Fruit fly (Drosophila melanogaster): ENCODE results near the gene Irk3.
A peak's percentile ranks its signal among the peaks of the same experiment; 100 is the strongest.

Gene Irk3

dm6 chr2L:18664707-18665550, 48.6 kb downstream of the Irk3 start (continued):
- TF ChIP-seq disco-r (GFP tag; optimal IDR thresholded peaks at IDR 0.05) (no peak), sens (GFP tag) (peak; percentile 63), D (optimal IDR thresholded peaks at IDR 0.05) (no peak), D (GFP tag; optimal IDR thresholded peaks at IDR 0.05) (no peak), CG12744 (GFP tag; optimal IDR thresholded peaks at IDR 0.05) (no peak), CG14710 (tag; optimal IDR thresholded peaks at IDR 0.05) (no peak), Atf3 (GFP tag; optimal IDR thresholded peaks at IDR 0.05) (no peak), Trl (optimal IDR thresholded peaks at IDR 0.05) (no peak), Trl (GFP tag; optimal IDR thresholded peaks at IDR 0.05) (no peak), CG30403 (GFP tag; optimal IDR thresholded peaks at IDR 0.05) (no peak), trh (GFP tag; optimal IDR thresholded peaks at IDR 0.05) (no peak), CG10267 (tag; optimal IDR thresholded peaks at IDR 0.05) (no peak), twi (tag; optimal IDR thresholded peaks at IDR 0.05) (peak; percentile 95), CG8944 (GFP tag; optimal IDR thresholded peaks at IDR 0.05) (no peak), kah (GFP tag; optimal IDR thresholded peaks at IDR 0.05) (no peak), stwl (tag; optimal IDR thresholded peaks at IDR 0.05) (no peak), lbe (GFP tag; optimal IDR thresholded peaks at IDR 0.05) (peak; percentile 62), MBD-R2 (GFP tag; IDR thresholded peaks at IDR 0.05) (no peak), aop (GFP tag; IDR thresholded peaks at IDR 0.05) (no peak), luna (GFP tag; optimal IDR thresholded peaks at IDR 0.05) (no peak), NC2β (GFP tag; optimal IDR thresholded peaks at IDR 0.05) (no peak), Dp (GFP tag; optimal IDR thresholded peaks at IDR 0.05) (no peak), CG12659 (GFP tag; optimal IDR thresholded peaks at IDR 0.05) (no peak), nom (GFP tag; optimal IDR thresholded peaks at IDR 0.05) (peak; percentile 78), Sry-δ (GFP tag; optimal IDR thresholded peaks at IDR 0.05) (no peak), slbo (GFP tag; IDR thresholded peaks at IDR 0.05) (no peak), CG10979 (tag; optimal IDR thresholded peaks at IDR 0.05) (no peak), phol (tag; optimal IDR thresholded peaks at IDR 0.05) (no peak), gsb (GFP tag; IDR thresholded peaks at IDR 0.05) (no peak), CG11695 (GFP tag; IDR thresholded peaks at IDR 0.05) (no peak), eyg (GFP tag; optimal IDR thresholded peaks at IDR 0.05) (no peak), E2f1 (GFP tag; IDR thresholded peaks at IDR 0.05) (no peak), CG4424 (GFP tag; optimal IDR thresholded peaks at IDR 0.05) (no peak), Lim3 (GFP tag; IDR thresholded peaks at IDR 0.05) (no peak), CG13775 (GFP tag; optimal IDR thresholded peaks at IDR 0.05) (no peak), CG7928 (GFP tag; optimal IDR thresholded peaks at IDR 0.05) (no peak), Ets65A (GFP tag) (peak; percentile 78), zfh1 (GFP tag; IDR thresholded peaks at IDR 0.05) (no peak), maf-S (GFP tag; optimal IDR thresholded peaks at IDR 0.05) (no peak), CG5180 (GFP tag; optimal IDR thresholded peaks at IDR 0.05) (no peak), CG7987 (GFP tag; optimal IDR thresholded peaks at IDR 0.05) (no peak), CG18262 (tag; optimal IDR thresholded peaks at IDR 0.05) (no peak), sisA (GFP tag; IDR thresholded peaks at IDR 0.05) (no peak), CG13123 (GFP tag; optimal IDR thresholded peaks at IDR 0.05) (no peak), CG11247 (GFP tag; IDR thresholded peaks at IDR 0.05) (no peak), CG32532 (GFP tag; IDR thresholded peaks at IDR 0.05) (no peak), CG17568 (GFP tag; optimal IDR thresholded peaks at IDR 0.05) (no peak), h (optimal IDR thresholded peaks at IDR 0.05) (no peak), scrt (GFP tag; optimal IDR thresholded peaks at IDR 0.05) (no peak), CG17829 (tag; optimal IDR thresholded peaks at IDR 0.05) (no peak), corto (GFP tag; optimal IDR thresholded peaks at IDR 0.05) (peak; percentile 48), CG1832 (GFP tag; optimal IDR thresholded peaks at IDR 0.05) (no peak)

Data from whole organism, embryonic.